Fruit fly (Drosophila melanogaster): ENCODE results near the gene CG9921.

CG9921 gene

dm6 chrX:16335107-16335642 is 1.8 kb upstream of the CG9921 start (continued):
- TF ChIP-seq pita (GFP tag; optimal IDR thresholded peaks at IDR 0.05) (no peak), shn (GFP tag; optimal IDR thresholded peaks at IDR 0.05) (peak; percentile 63), Dad (GFP tag; optimal IDR thresholded peaks at IDR 0.05) (peak; percentile 75), CG16813 (GFP tag; IDR thresholded peaks at IDR 0.05; ENCODE audit: partially characterized antibody) (no peak), E2f1 (GFP tag; IDR thresholded peaks at IDR 0.05) (peak; percentile 77), HLH3B (GFP tag; IDR thresholded peaks at IDR 0.05) (peak; percentile 76), CG4617 (GFP tag; optimal IDR thresholded peaks at IDR 0.05; ENCODE audit: borderline replicate concordance) (peak; percentile 27), ham (GFP tag; IDR thresholded peaks at IDR 0.05) (no peak), CG12219 (GFP tag; optimal IDR thresholded peaks at IDR 0.05) (peak; percentile 48), Hr3 (GFP tag; optimal IDR thresholded peaks at IDR 0.05) (peak; percentile 52), Fer1 (GFP tag; optimal IDR thresholded peaks at IDR 0.05) (peak; percentile 80), phol (tag; optimal IDR thresholded peaks at IDR 0.05) (peak; percentile 17)

DNA sequence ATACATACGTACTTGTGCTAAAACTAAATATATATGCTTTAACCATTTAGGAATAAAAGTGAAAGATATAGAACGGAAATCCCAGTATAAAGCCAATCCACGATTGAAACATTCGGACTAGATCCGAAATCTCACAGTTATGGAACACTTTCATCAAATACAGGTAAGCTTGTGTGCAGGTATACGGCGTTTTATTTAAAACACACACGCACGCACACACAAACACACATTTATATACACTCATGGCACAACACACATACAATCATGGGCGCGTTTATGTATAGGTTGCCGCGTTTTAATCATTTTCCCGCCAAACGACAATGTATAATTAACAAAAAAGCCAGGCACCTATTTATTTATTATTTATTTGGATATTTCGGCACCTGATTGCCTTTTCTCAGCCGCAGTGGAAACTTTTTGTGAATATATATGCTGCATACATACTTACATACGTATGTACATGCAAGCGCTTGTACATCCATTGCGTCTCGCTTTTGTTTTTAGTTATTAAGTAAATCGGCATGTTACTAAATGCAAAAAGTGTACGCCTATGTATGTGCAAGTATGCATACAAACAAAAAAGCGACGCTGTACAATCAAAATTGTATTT is 956 bp upstream of the CG9921 start:
- TF ChIP-seq CG1024 (GFP tag; IDR thresholded peaks at IDR 0.05) = no peak
- TF ChIP-seq chinmo (GFP tag; IDR thresholded peaks at IDR 0.05; ENCODE audit: partially characterized antibody) = 0 out of 4 replicates have a peak, but pooled peaks have one; percentile 6
- TF ChIP-seq CG8924 (tag; optimal IDR thresholded peaks at IDR 0.05) = peak; percentile 50
- TF ChIP-seq CG30020 (tag; optimal IDR thresholded peaks at IDR 0.05) = peak; percentile 0
- peak; percentile 63 for TF ChIP-seq Med (GFP tag)
- TF ChIP-seq cg (GFP tag; optimal IDR thresholded peaks at IDR 0.05) = peak; percentile 89
- peak; percentile 41; the same call in 1 of the 2 replicates for TF ChIP-seq E2f1 (GFP tag; IDR thresholded peaks at IDR 0.05)
- peak; percentile 4 for TF ChIP-seq sens (GFP tag)
- peak in 1 of 2 experiments; percentile 55 for TF ChIP-seq Pdp1 (GFP tag; optimal IDR thresholded peaks at IDR 0.05)
- no peak for TF ChIP-seq CG15073 (GFP tag; optimal IDR thresholded peaks at IDR 0.05)
- peak in 1 of 3 experiments; percentile 43 for TF ChIP-seq lola (GFP tag; optimal IDR thresholded peaks at IDR 0.05)
- no peak for TF ChIP-seq luna (GFP tag; optimal IDR thresholded peaks at IDR 0.05)
- TF ChIP-seq wdn (GFP tag; IDR thresholded peaks at IDR 0.05) = no peak
- TF ChIP-seq oc (tag; optimal IDR thresholded peaks at IDR 0.05) = no peak
- peak; percentile 53 for TF ChIP-seq CG12299 (tag; optimal IDR thresholded peaks at IDR 0.05)
- peak; percentile 3 for TF ChIP-seq Dp (GFP tag; optimal IDR thresholded peaks at IDR 0.05)
- peak; percentile 32; the same call in 1 of the 3 replicates for TF ChIP-seq CG34422 (GFP tag; IDR thresholded peaks at IDR 0.05)

DNA sequence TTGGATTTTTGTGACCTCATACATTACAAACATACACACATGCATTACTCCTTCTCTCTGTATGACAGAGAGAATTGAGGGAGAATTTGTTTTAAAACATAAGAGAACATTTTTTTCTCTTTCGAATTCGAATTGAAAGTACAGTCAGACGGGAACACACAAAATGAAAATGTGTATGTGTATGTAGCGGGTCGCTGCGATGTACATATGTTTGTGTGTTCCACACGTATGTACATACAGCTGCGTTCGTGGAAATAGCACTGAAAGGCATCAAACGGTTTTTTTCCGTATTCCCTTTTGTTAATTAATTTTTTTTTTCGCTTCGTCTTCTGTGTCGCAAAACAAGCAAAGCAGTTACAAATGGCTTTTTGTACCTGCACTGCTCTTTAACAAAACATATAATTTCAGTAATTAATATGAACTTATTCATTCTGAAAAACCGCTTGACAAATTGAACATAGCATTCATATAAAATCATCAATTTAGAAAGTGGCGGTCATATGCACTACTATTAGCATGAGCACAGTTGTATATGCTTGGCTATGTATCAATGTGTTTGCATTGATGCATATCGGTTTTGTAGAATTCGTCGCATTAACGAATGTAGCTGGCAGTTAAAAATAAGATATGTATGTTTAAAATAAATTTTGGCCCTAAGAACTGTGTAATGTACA is 648 bp downstream of the CG9921 start:
- TF ChIP-seq ATbp (GFP tag; optimal IDR thresholded peaks at IDR 0.05) (peak; percentile 94), CG1647 (GFP tag; optimal IDR thresholded peaks at IDR 0.05) (peak; percentile 92), CG1233 (GFP tag; optimal IDR thresholded peaks at IDR 0.05) (peak; percentile 97), Deaf1 (tag; optimal IDR thresholded peaks at IDR 0.05) (peak; percentile 76), z (GFP tag; IDR thresholded peaks at IDR 0.05) (no peak), cwo (GFP tag; optimal IDR thresholded peaks at IDR 0.05) (peak; percentile 94), CG7963 (GFP tag; IDR thresholded peaks at IDR 0.05; ENCODE audit: partially characterized antibody) (no peak), CG12155 (GFP tag; optimal IDR thresholded peaks at IDR 0.05) (peak; percentile 92), tio (GFP tag; optimal IDR thresholded peaks at IDR 0.05) (peak; percentile 95), NFAT (GFP tag; IDR thresholded peaks at IDR 0.05) (peak; percentile 78), gsb-n (tag; optimal IDR thresholded peaks at IDR 0.05) (peak; percentile 94), sc (optimal IDR thresholded peaks at IDR 0.05) (no peak), sc (GFP tag; optimal IDR thresholded peaks at IDR 0.05) (peak; percentile 92), CG4328 (GFP tag; optimal IDR thresholded peaks at IDR 0.05) (peak; percentile 96), MTF-1 (GFP tag; optimal IDR thresholded peaks at IDR 0.05; ENCODE audit: borderline replicate concordance) (peak; percentile 77), hbn (GFP tag; IDR thresholded peaks at IDR 0.05; ENCODE audit: partially characterized antibody) (no peak), NK7.1 (GFP tag; optimal IDR thresholded peaks at IDR 0.05) (peak; percentile 94), tll (GFP tag; optimal IDR thresholded peaks at IDR 0.05) (peak in 1 of 2 experiments; percentile 48)
